Fruit fly (Drosophila melanogaster) ovary, adult (tissue): ENCODE results near the gene Trf4-1.
A peak's percentile ranks its signal among the peaks of the same experiment; 100 is the strongest.

Source experiments
- CG17801 ChIP-seq: fragments of 200-800 bp; optimal IDR thresholded peaks from 2 replicates; lab custom pipeline; 2019; ENCODE audit warnings: missing biosample characterization, mild to moderate bottlenecking, missing genetic modification characterization, moderate library complexity; ENCODE audit not compliant: partially characterized antibody

Gene Trf4-1

dm6 chrX:8536649-8537048, 23.5 kb upstream of the Trf4-1 start:
- TF ChIP-seq CG17801 (GFP tag; lab: Kevin White, UChicago): no peak

DNA sequence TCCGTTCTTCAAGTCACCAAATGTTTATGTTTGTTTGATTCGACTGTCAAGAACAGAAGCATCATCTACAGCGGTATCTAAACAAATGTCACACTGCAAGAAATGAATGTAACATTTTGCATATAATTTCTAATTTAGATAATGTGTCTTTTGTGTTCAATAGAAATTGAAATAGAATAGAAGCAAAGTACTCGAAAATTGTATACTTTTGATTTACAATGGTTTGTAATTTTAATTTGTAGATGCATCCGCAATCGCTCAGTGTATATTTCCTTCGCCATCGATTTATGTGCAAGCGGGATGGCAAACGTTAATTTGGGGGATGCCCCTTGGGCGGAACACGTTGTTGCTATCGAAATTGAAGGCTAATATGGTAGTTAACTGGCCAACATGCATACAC, 21.9 kb upstream of the Trf4-1 start:
- no peak for TF ChIP-seq CG17801 (GFP tag; lab: Kevin White, UChicago)

- TF ChIP-seq CG17801 (GFP tag; lab: Kevin White, UChicago): no peak
These were observed 21.1 kb upstream of the Trf4-1 start for dm6 chrX:8538993-8539392.

- TF ChIP-seq CG17801 (GFP tag; lab: Kevin White, UChicago): no peak
These were observed 18.1 kb upstream of the Trf4-1 start for dm6 chrX:8541985-8542384.

- TF ChIP-seq CG17801 (GFP tag; lab: Kevin White, UChicago): no peak
These were observed 17.4 kb upstream of the Trf4-1 start for dm6 chrX:8542728-8543127.

DNA sequence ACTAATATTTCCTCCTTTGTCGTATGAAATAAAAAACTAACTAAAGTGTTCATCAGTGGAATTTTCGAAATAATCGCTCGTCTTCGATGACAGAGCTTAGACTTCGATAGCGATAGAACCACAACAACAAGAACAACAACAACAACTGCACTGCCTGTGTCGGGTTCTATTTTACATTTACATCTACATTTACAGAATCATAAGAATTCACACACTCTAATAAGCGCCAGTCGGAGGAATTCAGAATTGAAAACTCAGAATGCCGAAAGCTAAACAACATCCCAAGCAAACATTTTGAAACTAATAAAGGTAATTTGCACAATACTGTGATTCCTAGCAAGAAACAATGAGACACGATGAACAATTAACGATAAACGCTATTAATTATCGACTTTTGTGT, 5.8 kb upstream of the Trf4-1 start:
- no peak for TF ChIP-seq CG17801 (GFP tag; lab: Kevin White, UChicago)

DNA sequence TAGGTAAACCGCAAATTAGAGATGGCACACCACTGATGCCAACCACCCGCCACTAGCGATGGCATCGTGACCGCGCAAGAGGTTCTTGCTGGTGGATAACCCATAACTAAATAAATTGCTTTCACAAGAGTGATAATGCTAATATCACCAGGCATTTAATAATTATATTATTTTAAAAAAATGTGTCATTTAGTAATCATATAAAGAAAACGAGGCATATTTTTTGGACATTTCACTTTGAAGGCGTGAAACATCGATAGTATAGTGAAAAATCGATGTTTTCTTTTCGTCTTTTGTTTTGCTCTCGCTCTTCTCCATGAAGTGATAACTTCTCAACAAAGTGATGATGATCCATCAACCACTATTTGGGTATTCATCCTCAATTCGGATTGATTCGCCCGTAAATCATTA, 1.4 kb upstream of the Trf4-1 start, which contains the start of gene IntS4:
Gene IntS4 (minus strand): TSS at position 20 of the 411 bp plus-strand sequence.
- TF ChIP-seq CG17801 (GFP tag; lab: Kevin White, UChicago): peak; percentile 88

dm6 chrX:8561404-8562397, 1.6 kb downstream of the Trf4-1 start:
- no peak for TF ChIP-seq CG17801 (GFP tag; lab: Kevin White, UChicago)

- no peak for TF ChIP-seq CG17801 (GFP tag; lab: Kevin White, UChicago)
These were observed 8.9 kb downstream of the Trf4-1 start for dm6 chrX:8569038-8569437.

dm6 chrX:8569639-8570038, 9.5 kb downstream of the Trf4-1 start:
- TF ChIP-seq CG17801 (GFP tag; lab: Kevin White, UChicago): no peak

- TF ChIP-seq CG17801 (GFP tag; lab: Kevin White, UChicago): no peak
These were observed 10.7 kb downstream of the Trf4-1 start, which contains the start of gene CG12111 for dm6 chrX:8570848-8571247. Gene CG12111, minus strand, starts transcription at chrX:8570948.

DNA sequence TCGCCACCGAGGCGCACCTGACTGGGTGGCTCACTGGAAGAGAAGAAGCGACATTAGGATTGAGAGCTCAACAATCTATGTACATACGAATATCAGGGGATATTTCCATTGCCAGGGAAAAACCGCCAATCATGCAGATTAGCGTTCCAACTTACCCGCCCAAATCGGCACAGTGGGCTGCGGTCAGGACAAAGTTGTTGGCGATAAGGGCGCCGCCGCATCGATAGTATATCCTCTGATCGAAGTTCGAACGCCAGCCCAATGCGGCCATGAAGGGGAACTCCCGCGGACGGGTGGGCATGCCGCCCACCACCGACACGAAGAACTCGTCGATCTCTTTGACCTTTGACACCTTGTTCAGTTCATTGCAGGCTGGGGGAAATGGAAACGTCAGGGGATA, 11.8 kb downstream of the Trf4-1 start:
- TF ChIP-seq CG17801 (GFP tag; lab: Kevin White, UChicago): no peak

dm6 chrX:8572939-8573594, 12.9 kb downstream of the Trf4-1 start, which contains the start of gene spirit:
Gene spirit, minus strand, starts transcription at chrX:8573593.
- no peak for TF ChIP-seq CG17801 (GFP tag; lab: Kevin White, UChicago)

DNA sequence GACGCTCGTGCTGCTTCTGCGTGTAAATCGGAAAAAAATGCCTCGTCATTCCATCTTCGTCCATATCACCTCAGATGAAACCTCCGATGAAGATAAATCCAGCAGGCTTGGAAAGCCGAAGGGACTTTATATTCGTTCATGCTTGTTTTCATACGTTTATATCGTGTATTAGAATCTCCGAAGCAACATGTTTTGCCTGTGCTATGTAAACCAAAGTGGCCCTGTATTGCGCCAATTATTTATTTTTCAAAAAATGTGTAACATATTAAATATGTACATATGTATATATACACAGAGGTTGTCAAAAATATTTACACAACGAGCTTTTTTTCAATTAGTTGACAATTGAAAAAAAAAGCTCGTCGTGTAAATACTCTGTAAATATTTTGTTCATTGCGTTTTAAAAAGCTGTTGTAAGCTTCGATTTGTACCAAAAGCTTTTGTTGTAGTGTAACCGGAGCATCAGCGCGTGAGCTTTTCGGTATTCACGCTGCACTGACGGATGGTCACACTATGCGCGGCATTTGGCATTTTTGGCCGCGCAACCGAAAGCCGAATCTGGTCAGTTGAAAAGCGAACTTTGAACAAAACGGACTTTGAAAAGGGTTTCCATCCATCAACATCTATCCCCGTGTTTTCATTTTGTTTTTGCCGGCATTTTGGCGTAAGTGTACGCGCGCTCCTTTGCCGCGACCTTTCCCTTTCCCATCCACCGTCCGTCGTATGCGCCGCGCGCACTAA, 13.8 kb downstream of the Trf4-1 start, which contains the start of gene CG12065:
Gene CG12065 (plus strand): TSS at position 563 of the 741 bp plus-strand sequence.
- peak; percentile 54 for TF ChIP-seq CG17801 (GFP tag; lab: Kevin White, UChicago)
